Worm (Caenorhabditis elegans) whole organism, L1 larva: ENCODE results near the gene K03B4.9.

Experiments
- F16B12.6 ChIP-seq: fragments of 150-350 bp; optimal IDR thresholded peaks from 2 replicates; lab custom pipeline; 2014; ENCODE audit warnings: missing biosample characterization, missing genetic modification characterization
- aha-1 ChIP-seq: fragments of 150-350 bp; optimal IDR thresholded peaks from 2 replicates; lab custom pipeline; 2014; ENCODE audit warnings: missing biosample characterization, missing genetic modification characterization
- ama-1 ChIP-seq: fragments of 150-350 bp; optimal IDR thresholded peaks from 2 replicates; lab custom pipeline; 2014
- ceh-88 ChIP-seq: fragments of 200-800 bp; sonication (Bioruptor generic); IDR thresholded peaks from 2 replicates; pipeline ENCODE4 v1.3.6; 2022; ENCODE audit warnings: missing genetic modification characterization, missing compliant biosample characterization
- ces-1 ChIP-seq: fragments of 150-350 bp; optimal IDR thresholded peaks from 2 replicates; lab custom pipeline; 2014; ENCODE audit warnings: missing biosample characterization, missing genetic modification reagents, missing genetic modification characterization
- efl-1 ChIP-seq, 4 experiments: fragments of 150-350 bp; optimal IDR thresholded peaks in 3 of 4; peaks in 1 of 4; 1 replicate in 1 of 4; 2 replicates in 3 of 4; lab custom pipeline; 2014; ENCODE audit warnings: missing biosample characterization in 2 of 4, missing genetic modification characterization in 2 of 4, missing genetic modification reagents in 2 of 4
- egl-27 ChIP-seq, 2 experiments: fragments of 150-350 bp in 1 of 2; sonication (generic microtip); optimal IDR thresholded peaks; 3 replicates each; lab custom pipeline; 2017 to 2018; ENCODE audit warnings: missing biosample characterization in 2 of 2, missing genetic modification characterization in 2 of 2, missing genetic modification reagents in 2 of 2
- elt-2 ChIP-seq: sonication (generic microtip); optimal IDR thresholded peaks from 2 replicates; lab custom pipeline; 2016; ENCODE audit warnings: missing genetic modification characterization, mild to moderate bottlenecking, inconsistent platforms, missing compliant biosample characterization, missing genetic modification reagents
- fkh-10 ChIP-seq: sonication (generic microtip); optimal IDR thresholded peaks from 2 replicates; lab custom pipeline; 2017; ENCODE audit warnings: missing biosample characterization, missing genetic modification reagents, missing genetic modification characterization
- fkh-4 ChIP-seq: sonication (generic microtip); optimal IDR thresholded peaks from 2 replicates; lab custom pipeline; 2016; ENCODE audit warnings: missing compliant biosample characterization, missing genetic modification characterization, borderline replicate concordance
- grh-1 ChIP-seq: fragments of 200-800 bp; sonication (Bioruptor generic); IDR thresholded peaks from 2 replicates; pipeline ENCODE4 v1.3.6; 2022; ENCODE audit warnings: missing genetic modification reagents, missing genetic modification characterization, missing compliant biosample characterization
- hlh-17 ChIP-seq: fragments of 200-800 bp; sonication (Bioruptor generic); optimal IDR thresholded peaks from 2 replicates; lab custom pipeline; 2018; ENCODE audit warnings: missing genetic modification characterization, mild to moderate bottlenecking, missing compliant biosample characterization, moderate library complexity, borderline replicate concordance
- hlh-4 ChIP-seq: sonication (generic microtip); optimal IDR thresholded peaks from 2 replicates; lab custom pipeline; 2016; ENCODE audit warnings: mild to moderate bottlenecking, missing genetic modification characterization, missing compliant biosample characterization
- hpl-2 ChIP-seq: fragments of 150-350 bp; optimal IDR thresholded peaks from 2 replicates; lab custom pipeline; 2014; ENCODE audit warnings: missing biosample characterization, missing genetic modification reagents, missing genetic modification characterization
- isw-1 ChIP-seq: fragments of 200-800 bp; sonication (Bioruptor generic); IDR thresholded peaks from 2 replicates; pipeline ENCODE4 v1.3.6; 2022; ENCODE audit warnings: missing genetic modification characterization, missing compliant biosample characterization
- lin-14 ChIP-seq: fragments of 200-800 bp; sonication (Bioruptor generic); optimal IDR thresholded peaks from 2 replicates; lab custom pipeline; 2018; ENCODE audit warnings: mild to moderate bottlenecking, missing genetic modification characterization, moderate library complexity, missing compliant biosample characterization
- lin-15B ChIP-seq: fragments of 150-350 bp; sonication (generic microtip); optimal IDR thresholded peaks from 3 replicates; lab custom pipeline; 2014; ENCODE audit warnings: missing biosample characterization, missing genetic modification characterization
- lin-35 ChIP-seq, 2 experiments: fragments of 150-350 bp; optimal IDR thresholded peaks; 2 replicates each; lab custom pipeline; 2014; ENCODE audit warnings: missing biosample characterization in 2 of 2, missing genetic modification characterization in 2 of 2, missing genetic modification reagents in 2 of 2
- lin-39 ChIP-seq: fragments of 150-350 bp; optimal IDR thresholded peaks from 2 replicates; lab custom pipeline; 2014; ENCODE audit warnings: missing biosample characterization, missing genetic modification reagents, missing genetic modification characterization
- mab-9 ChIP-seq: fragments of 200-800 bp; sonication (Bioruptor generic); IDR thresholded peaks from 2 replicates; pipeline ENCODE4 v1.3.6; 2022; ENCODE audit warnings: missing genetic modification reagents, missing genetic modification characterization, missing compliant biosample characterization
- mef-2 ChIP-seq: fragments of 150-350 bp; optimal IDR thresholded peaks from 2 replicates; lab custom pipeline; 2014; ENCODE audit warnings: missing biosample characterization, missing genetic modification characterization
- nhr-20 ChIP-seq: sonication (generic microtip); optimal IDR thresholded peaks from 2 replicates; lab custom pipeline; 2016; ENCODE audit warnings: mild to moderate bottlenecking, missing genetic modification characterization, missing compliant biosample characterization
- nhr-28 ChIP-seq: fragments of 150-350 bp; optimal IDR thresholded peaks from 2 replicates; lab custom pipeline; 2014; ENCODE audit warnings: missing biosample characterization, missing genetic modification characterization
- nhr-47 ChIP-seq: sonication (generic microtip); optimal IDR thresholded peaks from 2 replicates; lab custom pipeline; 2016; ENCODE audit warnings: mild to moderate bottlenecking, missing genetic modification characterization, moderate library complexity, missing compliant biosample characterization
- nhr-71 ChIP-seq: sonication (generic microtip); optimal IDR thresholded peaks from 2 replicates; lab custom pipeline; 2016; ENCODE audit warnings: mild to moderate bottlenecking, missing genetic modification characterization, moderate library complexity, missing compliant biosample characterization
- nhr-76 ChIP-seq: sonication (generic microtip); optimal IDR thresholded peaks from 2 replicates; lab custom pipeline; 2017; ENCODE audit warnings: missing biosample characterization, missing genetic modification characterization
- nhr-84 ChIP-seq: sonication (generic microtip); optimal IDR thresholded peaks from 2 replicates; lab custom pipeline; 2017; ENCODE audit warnings: missing biosample characterization, missing genetic modification characterization
- nhr-85 ChIP-seq: sonication (generic microtip); peaks from one replicate; lab custom pipeline; 2016; ENCODE audit warnings: missing genetic modification characterization, inconsistent platforms, missing compliant biosample characterization
- nhr-90 ChIP-seq: sonication (generic microtip); optimal IDR thresholded peaks from 2 replicates; lab custom pipeline; 2016; ENCODE audit warnings: mild to moderate bottlenecking, missing genetic modification characterization, missing compliant biosample characterization; ENCODE audit not compliant: poor library complexity
- snpc-4 ChIP-seq: fragments of 150-350 bp; optimal IDR thresholded peaks from 2 replicates; lab custom pipeline; 2014; ENCODE audit warnings: missing biosample characterization, missing genetic modification characterization
- sptf-1 ChIP-seq: fragments of 150-350 bp; optimal IDR thresholded peaks from 2 replicates; lab custom pipeline; 2014; ENCODE audit warnings: missing biosample characterization, missing genetic modification characterization
- unc-130 ChIP-seq: fragments of 150-350 bp; optimal IDR thresholded peaks from 2 replicates; lab custom pipeline; 2017; ENCODE audit warnings: missing biosample characterization, missing genetic modification characterization, inconsistent platforms
- unc-98 ChIP-seq: fragments of 200-800 bp; sonication (Bioruptor generic); IDR thresholded peaks from 2 replicates; pipeline ENCODE4 v1.3.6; 2022; ENCODE audit warnings: missing genetic modification characterization, missing compliant biosample characterization
- zip-4 ChIP-seq: fragments of 200-800 bp; sonication (Bioruptor generic); optimal IDR thresholded peaks from 2 replicates; lab custom pipeline; 2018; ENCODE audit warnings: mild to moderate bottlenecking, missing genetic modification characterization, moderate library complexity, missing compliant biosample characterization
- ztf-4 ChIP-seq: fragments of 150-350 bp; optimal IDR thresholded peaks from 2 replicates; lab custom pipeline; 2014; ENCODE audit warnings: missing biosample characterization, missing genetic modification characterization

The K03B4.9 gene

DNA sequence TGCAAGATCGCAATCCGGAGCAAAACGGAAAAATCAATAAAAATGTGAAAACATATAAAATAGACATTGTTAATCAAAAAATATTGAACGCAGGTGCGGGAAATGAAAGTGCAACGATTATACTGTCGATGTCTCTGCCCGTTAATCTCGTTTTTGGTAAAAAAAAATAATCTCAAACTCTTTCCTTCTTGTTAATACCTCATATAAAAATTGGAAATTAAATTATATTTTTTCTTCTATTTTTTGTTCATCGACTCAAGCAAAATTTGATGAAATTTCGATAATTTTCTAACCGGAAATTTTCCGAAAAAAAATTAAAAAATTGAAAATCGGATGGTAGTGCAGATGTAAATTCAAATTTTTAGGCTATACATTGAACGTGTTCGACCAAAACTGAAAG is at the start of gene K03B4.9:
Gene K03B4.9 (minus strand): TSS at position 101 of the 400 bp plus-strand sequence.
- TF ChIP-seq F16B12.6 (tag; lab: Kevin White, UChicago) (no peak), ceh-88 (GFP tag; lab: Robert Waterston, UW) (no peak), isw-1 (GFP tag; lab: Robert Waterston, UW) (no peak), nhr-76 (tag; lab: Kevin White, UChicago) (no peak), ztf-4 (tag; lab: Kevin White, UChicago) (no peak), ces-1 (GFP tag; lab: Kevin White, UChicago) (no peak), lin-15B (tag; lab: Kevin White, UChicago) (no peak), grh-1 (GFP tag; lab: Robert Waterston, UW) (no peak), nhr-20 (tag; lab: Kevin White, UChicago) (no peak)
- TF ChIP-seq, all 84 proteins: peak for 0

DNA sequence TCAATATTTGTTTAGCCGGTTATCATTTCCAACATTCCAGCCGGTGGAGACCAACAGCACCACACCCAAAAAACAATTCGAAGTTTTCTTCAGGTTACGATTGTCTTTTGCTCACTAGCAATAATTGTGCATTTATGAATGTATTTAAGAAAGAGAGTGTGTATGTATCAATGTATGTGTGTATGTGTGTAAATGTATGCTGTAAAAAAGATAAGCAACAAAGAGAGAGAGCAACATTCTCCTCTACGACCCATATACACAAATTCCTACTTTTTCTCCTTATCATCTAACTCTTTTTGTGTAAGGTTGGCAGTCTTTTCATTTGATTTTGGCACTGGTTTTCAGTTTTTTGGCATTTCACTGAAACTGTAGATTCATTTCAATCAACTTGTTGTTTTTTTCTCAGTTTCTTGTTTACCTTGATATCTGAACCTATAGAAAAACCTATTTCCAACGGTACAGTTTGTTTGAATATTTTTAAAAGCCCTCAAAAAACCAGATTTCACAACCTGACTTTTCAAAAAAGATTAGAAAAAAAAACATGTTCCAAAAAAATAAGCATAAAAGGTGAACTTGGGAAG is 48.6 kb upstream of the K03B4.9 start:
- TF ChIP-seq mab-9 (GFP tag; lab: Robert Waterston, UW): no peak
- TF ChIP-seq nhr-71: no peak
- TF ChIP-seq lin-35 (GFP tag; optimal IDR thresholded peaks at IDR 0.05; lab: Kevin White, UChicago): peak in 1 of 2 experiments; percentile 44
- no peak for TF ChIP-seq fkh-4 (tag; lab: Kevin White, UChicago)
- no peak for TF ChIP-seq lin-14 (GFP tag; lab: Kevin White, UChicago)
- TF ChIP-seq mef-2 (tag; lab: Kevin White, UChicago): no peak
- no peak for TF ChIP-seq nhr-47 (tag; lab: Kevin White, UChicago)
- TF ChIP-seq efl-1 (optimal IDR thresholded peaks at IDR 0.05; lab: Kevin White, UChicago): no peak
- peak in 1 of 2 experiments; percentile 27 for TF ChIP-seq efl-1 (GFP tag; optimal IDR thresholded peaks at IDR 0.05 in 1 of 2; lab: Kevin White, UChicago)
- TF ChIP-seq hpl-2 (GFP tag; lab: Kevin White, UChicago): no peak
- TF ChIP-seq unc-130: no peak
- TF ChIP-seq elt-2: peak; percentile 54
- no peak for TF ChIP-seq lin-39 (tag; lab: Kevin White, UChicago)

DNA sequence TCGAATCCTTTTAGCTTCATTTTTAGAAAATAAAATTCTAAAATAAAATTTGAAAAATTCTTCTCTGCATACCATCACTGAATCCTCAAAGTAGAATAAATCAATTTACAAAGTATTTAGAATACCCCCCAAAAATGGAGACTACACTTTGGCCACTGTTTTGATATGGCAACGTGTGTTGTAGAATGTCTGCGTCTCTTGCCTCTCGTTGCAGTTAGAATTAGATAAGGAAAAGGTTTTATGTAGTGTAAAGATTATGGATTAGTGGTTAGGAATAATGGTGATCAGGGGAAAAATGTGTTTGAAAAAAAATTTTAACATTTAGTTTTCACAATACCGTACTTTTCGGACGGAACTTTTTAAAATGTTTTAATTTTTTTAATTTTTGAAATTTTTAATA is 47.6 kb upstream of the K03B4.9 start, which contains the start of gene prx-6:
Gene prx-6 (minus strand): TSS at position 129 of the 400 bp plus-strand sequence.
- TF ChIP-seq nhr-28 (tag; lab: Kevin White, UChicago) (no peak), efl-1 (optimal IDR thresholded peaks at IDR 0.05; lab: Kevin White, UChicago) (no peak), efl-1 (GFP tag; optimal IDR thresholded peaks at IDR 0.05 in 1 of 2; lab: Kevin White, UChicago) (peak in 1 of 2 experiments; percentile 66), nhr-20 (tag; lab: Kevin White, UChicago) (peak; percentile 42), elt-2 (peak; percentile 51), lin-35 (GFP tag; optimal IDR thresholded peaks at IDR 0.05; lab: Kevin White, UChicago) (peak in 1 of 2 experiments; percentile 7), nhr-90 (tag; lab: Kevin White, UChicago) (peak; percentile 8), nhr-85 (peak; percentile 31), unc-98 (no peak)

DNA sequence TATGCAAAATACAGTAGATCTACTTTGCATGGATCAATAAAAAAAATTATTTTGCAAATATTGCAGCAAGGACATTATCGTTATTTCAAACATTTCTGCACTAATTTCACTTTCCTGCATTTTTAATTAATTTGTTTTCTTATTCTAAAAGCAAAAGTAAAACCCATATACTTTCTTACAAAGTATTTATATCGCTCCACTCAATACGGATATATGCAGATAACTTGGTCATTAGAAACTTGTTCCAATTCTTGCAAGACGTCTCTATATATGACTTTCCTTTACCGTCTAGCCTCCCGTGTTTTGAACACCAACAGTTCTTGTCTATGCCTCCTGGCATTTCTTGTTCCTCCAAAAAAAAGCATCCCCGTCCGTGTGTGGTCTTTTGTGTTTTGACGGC is 38.1 kb upstream of the K03B4.9 start, which contains the start of gene oac-24:
Gene oac-24 (plus strand): TSS at position 301 of the 400 bp plus-strand sequence.
- TF ChIP-seq nhr-85: no peak
- no peak for TF ChIP-seq zip-4
- TF ChIP-seq efl-1 (optimal IDR thresholded peaks at IDR 0.05; lab: Kevin White, UChicago): no peak
- peak in 1 of 2 experiments; percentile 62 for TF ChIP-seq efl-1 (GFP tag; optimal IDR thresholded peaks at IDR 0.05 in 1 of 2; lab: Kevin White, UChicago)
- TF ChIP-seq fkh-10 (GFP tag; lab: Kevin White, UChicago): no peak
- no peak for TF ChIP-seq ama-1 (lab: Kevin White, UChicago)

DNA sequence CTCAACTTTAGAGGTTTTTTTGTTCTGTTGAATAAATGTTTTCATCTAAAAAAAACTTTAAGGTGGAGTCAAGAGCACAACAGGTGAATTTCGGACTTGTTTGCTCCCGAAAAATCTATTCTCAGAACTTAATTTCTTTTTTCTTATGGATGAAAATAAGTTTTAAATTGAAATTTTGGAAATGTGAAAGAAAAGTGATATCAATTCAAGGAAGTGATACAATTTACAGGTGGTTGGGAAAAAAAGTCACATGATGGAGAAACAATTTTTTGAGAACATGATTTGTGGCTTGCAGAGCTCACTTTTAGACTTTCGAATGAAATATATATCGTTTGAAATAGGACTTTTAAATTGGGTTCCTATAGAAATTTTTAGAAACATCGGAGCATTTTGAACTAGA is 35.3 kb upstream of the K03B4.9 start:
- TF ChIP-seq nhr-84 (tag; lab: Kevin White, UChicago) (no peak), sptf-1 (tag; lab: Kevin White, UChicago) (no peak), hpl-2 (GFP tag; lab: Kevin White, UChicago) (no peak), hlh-4 (tag; lab: Kevin White, UChicago) (peak; percentile 96), snpc-4 (tag; lab: Kevin White, UChicago) (no peak), egl-27 (tag; optimal IDR thresholded peaks at IDR 0.05; lab: Kevin White, UChicago) (no peak), hlh-17 (no peak), aha-1 (tag; lab: Kevin White, UChicago) (no peak), nhr-47 (tag; lab: Kevin White, UChicago) (peak; percentile 2)
- TF ChIP-seq, all 84 proteins: peak for 2
